Fruit fly (Drosophila melanogaster): ENCODE data around the gene RYa-R.

The RYa-R gene

dm6 chr3R:26987455-26987854 is 9.3 kb upstream of the RYa-R start (continued):
- TF ChIP-seq shn (GFP tag; optimal IDR thresholded peaks at IDR 0.05) (no peak), hkb (optimal IDR thresholded peaks at IDR 0.05) (no peak), hkb (GFP tag; IDR thresholded peaks at IDR 0.05) (no peak), dm (GFP tag; optimal IDR thresholded peaks at IDR 0.05) (no peak), lab (GFP tag; optimal IDR thresholded peaks at IDR 0.05) (peak; percentile 15), al (GFP tag; IDR thresholded peaks at IDR 0.05) (no peak), Neu2 (GFP tag; optimal IDR thresholded peaks at IDR 0.05; ENCODE audit: borderline replicate concordance) (no peak), Mrtf (GFP tag; IDR thresholded peaks at IDR 0.05) (no peak), CG31365 (tag; optimal IDR thresholded peaks at IDR 0.05) (no peak), danr (GFP tag; IDR thresholded peaks at IDR 0.05) (no peak), CG3281 (GFP tag; optimal IDR thresholded peaks at IDR 0.05) (peak; percentile 7), CG18262 (tag; optimal IDR thresholded peaks at IDR 0.05) (no peak), GATAe (GFP tag; conservative IDR thresholded peaks at IDR 0.05) (no peak; the same call in 1 of the 2 replicates), croc (GFP tag; conservative IDR thresholded peaks at IDR 0.05) (no peak), CG7271 (tag; optimal IDR thresholded peaks at IDR 0.05) (no peak), HHEX (GFP tag; optimal IDR thresholded peaks at IDR 0.05) (no peak), CG12942 (GFP tag; optimal IDR thresholded peaks at IDR 0.05) (no peak), CG4820 (GFP tag; optimal IDR thresholded peaks at IDR 0.05) (no peak), CG10543 (GFP tag; optimal IDR thresholded peaks at IDR 0.05) (peak; percentile 32), CG34376 (GFP tag; optimal IDR thresholded peaks at IDR 0.05) (no peak), cwo (GFP tag; optimal IDR thresholded peaks at IDR 0.05) (peak; percentile 60), crp (GFP tag; optimal IDR thresholded peaks at IDR 0.05) (no peak), gem (tag; optimal IDR thresholded peaks at IDR 0.05) (peak; percentile 1), Pdp1 (GFP tag; optimal IDR thresholded peaks at IDR 0.05) (no peak), CG10959 (GFP tag; IDR thresholded peaks at IDR 0.05) (no peak), CG15269 (tag; optimal IDR thresholded peaks at IDR 0.05) (no peak), Med (GFP tag) (peak; percentile 51), kni (GFP tag; optimal IDR thresholded peaks at IDR 0.05) (no peak), grn (GFP tag; optimal IDR thresholded peaks at IDR 0.05) (peak; percentile 13), sr (GFP tag; IDR thresholded peaks at IDR 0.05) (no peak), CG8359 (GFP tag; optimal IDR thresholded peaks at IDR 0.05; ENCODE audit: borderline replicate concordance) (no peak), Hmr (GFP tag; optimal IDR thresholded peaks at IDR 0.05) (peak; percentile 4), Rfx (GFP tag; IDR thresholded peaks at IDR 0.05) (no peak), fd96Cb (tag; optimal IDR thresholded peaks at IDR 0.05) (no peak), exex (tag; optimal IDR thresholded peaks at IDR 0.05) (peak; percentile 88), CG9215 (GFP tag; IDR thresholded peaks at IDR 0.05) (no peak), B-H2 (GFP tag; optimal IDR thresholded peaks at IDR 0.05) (peak; percentile 3), chm (GFP tag; IDR thresholded peaks at IDR 0.05) (no peak), maf-S (GFP tag; optimal IDR thresholded peaks at IDR 0.05) (no peak), lov (optimal IDR thresholded peaks at IDR 0.05) (no peak), lov (GFP tag; IDR thresholded peaks at IDR 0.05) (no peak), CG12659 (GFP tag; optimal IDR thresholded peaks at IDR 0.05) (no peak), CoRest (tag; optimal IDR thresholded peaks at IDR 0.05) (no peak), CG12769 (tag; optimal IDR thresholded peaks at IDR 0.05) (peak; percentile 9), z (GFP tag; IDR thresholded peaks at IDR 0.05) (no peak), toy (GFP tag; IDR thresholded peaks at IDR 0.05) (no peak), Nf-YC (tag; optimal IDR thresholded peaks at IDR 0.05) (no peak), CG30431 (GFP tag; optimal IDR thresholded peaks at IDR 0.05) (no peak), nau (GFP tag; optimal IDR thresholded peaks at IDR 0.05) (no peak), TFAM (GFP tag; optimal IDR thresholded peaks at IDR 0.05) (no peak), CG10267 (tag; optimal IDR thresholded peaks at IDR 0.05) (no peak), btn (GFP tag; optimal IDR thresholded peaks at IDR 0.05) (no peak)

Data from whole organism, embryonic.